Worm (Caenorhabditis elegans) whole organism, late embryonic: Measurements from ENCODE around the gene H14E04.2.

Experiments used
- C08G9.2 ChIP-seq: sonication (generic microtip); optimal IDR thresholded peaks from 2 replicates; lab custom pipeline; 2016; ENCODE audit warnings: mild to moderate bottlenecking, missing genetic modification characterization, moderate library complexity, missing compliant biosample characterization
- ceh-31 ChIP-seq: sonication (generic microtip); optimal IDR thresholded peaks from 2 replicates; lab custom pipeline; 2016; ENCODE audit warnings: missing genetic modification characterization, missing compliant biosample characterization
- dmd-4 ChIP-seq: sonication (generic microtip); optimal IDR thresholded peaks from 2 replicates; lab custom pipeline; 2016; ENCODE audit warnings: borderline replicate concordance, missing genetic modification characterization, missing compliant biosample characterization
- elt-2 ChIP-seq: sonication (generic microtip); optimal IDR thresholded peaks from 2 replicates; lab custom pipeline; 2016; ENCODE audit warnings: missing genetic modification reagents, missing genetic modification characterization, missing compliant biosample characterization
- ets-4 ChIP-seq: sonication (generic microtip); optimal IDR thresholded peaks from 2 replicates; lab custom pipeline; 2016; ENCODE audit warnings: missing genetic modification characterization, missing compliant biosample characterization
- hlh-6 ChIP-seq: sonication (generic microtip); optimal IDR thresholded peaks from 2 replicates; lab custom pipeline; 2016; ENCODE audit warnings: missing genotype, missing genetic modification characterization, missing compliant biosample characterization
- mec-3 ChIP-seq: sonication (generic microtip); optimal IDR thresholded peaks from 2 replicates; lab custom pipeline; 2016; ENCODE audit warnings: borderline replicate concordance, missing genetic modification characterization, missing compliant biosample characterization
- nfya-1 ChIP-seq: sonication (generic microtip); optimal IDR thresholded peaks from 2 replicates; lab custom pipeline; 2017; ENCODE audit warnings: missing genetic modification characterization, mild to moderate bottlenecking, missing compliant biosample characterization, antibody characterized with exemption, moderate library complexity
- npax-4 ChIP-seq: sonication (generic microtip); optimal IDR thresholded peaks from 2 replicates; lab custom pipeline; 2016; ENCODE audit warnings: missing genetic modification characterization, missing compliant biosample characterization
- sox-4 ChIP-seq: sonication (generic microtip); optimal IDR thresholded peaks from 2 replicates; lab custom pipeline; 2017; ENCODE audit warnings: mild to moderate bottlenecking, missing genetic modification characterization, inconsistent platforms, missing compliant biosample characterization

DNA sequence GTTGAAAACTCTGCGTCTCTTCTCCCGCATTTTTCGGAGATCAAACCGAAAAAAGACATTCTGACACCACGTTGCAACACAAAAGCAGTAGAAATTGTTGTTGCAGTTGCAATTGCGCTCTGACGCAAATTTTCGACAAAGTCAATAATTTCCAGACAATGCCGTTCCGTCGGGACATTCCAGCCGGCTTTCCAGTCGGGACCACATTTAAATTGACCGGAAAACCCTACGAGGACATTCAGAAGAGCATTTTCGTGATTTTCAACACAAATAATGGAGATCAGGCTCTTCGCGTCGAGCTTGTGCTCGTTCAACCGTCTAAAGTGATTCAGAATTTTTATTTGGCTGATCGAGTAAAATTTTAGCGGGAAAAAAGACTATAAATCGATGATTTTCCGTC lies 43.0 kb downstream of the H14E04.2 start:
- TF ChIP-seq dmd-4 (tag; lab: Kevin White, UChicago) (no peak), npax-4 (tag; lab: Kevin White, UChicago) (no peak), mec-3 (tag; lab: Kevin White, UChicago) (no peak), sox-4 (tag; lab: Kevin White, UChicago) (no peak), hlh-6 (tag; lab: Kevin White, UChicago) (no peak), elt-2 (tag; lab: Kevin White, UChicago) (no peak), C08G9.2 (tag; lab: Kevin White, UChicago) (no peak), ceh-31 (tag; lab: Kevin White, UChicago) (no peak), nfya-1 (tag; lab: Kevin White, UChicago) (no peak), ets-4 (tag; lab: Kevin White, UChicago) (no peak)
